Fruit fly (Drosophila melanogaster): Measurements from ENCODE around the gene TwdlE.

DNA sequence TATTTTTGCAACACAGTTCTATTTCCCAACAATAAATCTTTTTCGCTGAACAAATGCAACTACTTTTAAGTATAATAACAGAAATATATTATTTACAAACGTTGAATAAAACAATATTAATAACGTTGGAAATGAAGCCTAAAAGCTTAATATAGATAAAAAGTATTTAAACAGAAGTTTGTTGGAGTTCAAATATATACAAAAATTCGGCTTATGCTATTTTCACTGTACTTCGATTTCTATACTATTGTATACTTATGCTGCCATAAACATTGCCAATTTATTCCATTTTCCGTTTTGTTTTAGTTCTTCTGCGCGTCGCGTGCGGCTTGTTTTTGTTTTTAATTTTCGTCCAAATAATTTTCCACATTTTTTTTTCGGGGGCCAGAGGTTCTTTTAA lies 39.8 kb downstream of the TwdlE start, which contains the start of gene CG7115:
- no peak for TF ChIP-seq psq (optimal IDR thresholded peaks at IDR 0.05)
- TF ChIP-seq h (optimal IDR thresholded peaks at IDR 0.05), result no peak
- TF ChIP-seq Sin3A (optimal IDR thresholded peaks at IDR 0.05), result no peak
- TF ChIP-seq ttk (optimal IDR thresholded peaks at IDR 0.05), result no peak
- no peak for TF ChIP-seq insv (optimal IDR thresholded peaks at IDR 0.05)

Data from Kc167 (cell line).